Fruit fly (Drosophila melanogaster) whole organism, prepupa: ENCODE measurements around the gene crp.

Experiments used
- Blimp-1 ChIP-seq: fragments of 200-800 bp; sonication (Bioruptor generic); optimal IDR thresholded peaks from 3 replicates; lab custom pipeline; 2017; ENCODE audit warnings: missing biosample characterization, missing genetic modification characterization, mild to moderate bottlenecking, moderate library complexity, missing genetic modification reagents
- CG10631 ChIP-seq: fragments of 200-800 bp; sonication (Bioruptor generic); optimal IDR thresholded peaks from 2 replicates; lab custom pipeline; 2016; ENCODE audit warnings: missing biosample characterization, missing genetic modification characterization
- CG10669 ChIP-seq: fragments of 200-800 bp; sonication (Bioruptor generic); optimal IDR thresholded peaks from 3 replicates; lab custom pipeline; 2018; ENCODE audit warnings: missing biosample characterization, mild to moderate bottlenecking, missing genetic modification characterization, moderate library complexity
- CG11294 ChIP-seq: fragments of 200-800 bp; sonication (Bioruptor generic); IDR thresholded peaks from 2 replicates; pipeline ENCODE4 v1.3.6; 2022; ENCODE audit warnings: missing biosample characterization, missing genetic modification characterization
- CG11762 ChIP-seq: fragments of 200-800 bp; sonication (Bioruptor generic); optimal IDR thresholded peaks from 3 replicates; lab custom pipeline; 2016; ENCODE audit warnings: missing biosample characterization, missing genetic modification characterization; ENCODE audit not compliant: insufficient read depth
- CG11902 ChIP-seq: fragments of 200-800 bp; sonication (Bioruptor generic); optimal IDR thresholded peaks from 3 replicates; lab custom pipeline; 2016; ENCODE audit warnings: missing biosample characterization, missing genetic modification characterization
- CG15336 ChIP-seq: fragments of 200-800 bp; sonication (Bioruptor generic); IDR thresholded peaks from 2 replicates; pipeline ENCODE4 v1.3.6; 2022; ENCODE audit warnings: missing biosample characterization, missing genetic modification characterization
- CG1621 ChIP-seq: fragments of 200-800 bp; sonication (Bioruptor generic); optimal IDR thresholded peaks from 3 replicates; lab custom pipeline; 2018; ENCODE audit warnings: missing biosample characterization, mild to moderate bottlenecking, missing genetic modification characterization
- CG16779 ChIP-seq: fragments of 200-800 bp; sonication (Bioruptor generic); optimal IDR thresholded peaks from 3 replicates; lab custom pipeline; 2017; ENCODE audit warnings: missing biosample characterization, mild to moderate bottlenecking, missing genetic modification characterization
- CG32006 ChIP-seq: fragments of 200-800 bp; sonication (Bioruptor generic); optimal IDR thresholded peaks from 3 replicates; lab custom pipeline; 2017; ENCODE audit warnings: missing biosample characterization, mild to moderate bottlenecking, missing genetic modification characterization
- CG34406 ChIP-seq: fragments of 200-800 bp; sonication (Bioruptor generic); optimal IDR thresholded peaks from 3 replicates; lab custom pipeline; 2016; ENCODE audit warnings: missing biosample characterization, missing genetic modification characterization
- CG3919 ChIP-seq: fragments of 200-800 bp; sonication (Bioruptor generic); optimal IDR thresholded peaks from 3 replicates; lab custom pipeline; 2016; ENCODE audit warnings: missing biosample characterization, missing genetic modification characterization
- CG4318 ChIP-seq: fragments of 200-800 bp; sonication (Bioruptor generic); optimal IDR thresholded peaks from 3 replicates; lab custom pipeline; 2017; ENCODE audit warnings: missing biosample characterization, mild to moderate bottlenecking, missing genetic modification characterization
- CG6163 ChIP-seq: fragments of 200-800 bp; sonication (Bioruptor generic); IDR thresholded peaks from 3 replicates; pipeline ENCODE4 v1.3.6; 2022; ENCODE audit warnings: missing biosample characterization, missing genetic modification characterization
- CG6276 ChIP-seq: fragments of 200-800 bp; sonication (Bioruptor generic); optimal IDR thresholded peaks from 2 replicates; lab custom pipeline; 2017; ENCODE audit warnings: missing biosample characterization, mild to moderate bottlenecking, missing genetic modification characterization
- CG6792 ChIP-seq: fragments of 200-800 bp; sonication (Bioruptor generic); optimal IDR thresholded peaks from 3 replicates; lab custom pipeline; 2016; ENCODE audit warnings: missing biosample characterization, missing genetic modification characterization
- CG6808 ChIP-seq: fragments of 200-800 bp; sonication (Bioruptor generic); optimal IDR thresholded peaks from 3 replicates; lab custom pipeline; 2017; ENCODE audit warnings: missing biosample characterization, missing genetic modification characterization, mild to moderate bottlenecking, moderate library complexity, missing genetic modification reagents
- CG6854 ChIP-seq: fragments of 200-800 bp; sonication (Bioruptor generic); optimal IDR thresholded peaks from 2 replicates; lab custom pipeline; 2017; ENCODE audit warnings: missing biosample characterization, mild to moderate bottlenecking, missing genetic modification characterization
- CG7368 ChIP-seq: fragments of 200-800 bp; sonication (Bioruptor generic); optimal IDR thresholded peaks from 3 replicates; lab custom pipeline; 2016; ENCODE audit warnings: missing biosample characterization, missing genetic modification characterization
- CG8319 ChIP-seq: fragments of 200-800 bp; sonication (Bioruptor generic); optimal IDR thresholded peaks from 3 replicates; lab custom pipeline; 2016; ENCODE audit warnings: missing biosample characterization, missing genetic modification characterization
- CG8632 ChIP-seq: fragments of 200-800 bp; sonication (Bioruptor generic); optimal IDR thresholded peaks from 3 replicates; lab custom pipeline; 2016; ENCODE audit warnings: missing biosample characterization, missing genetic modification characterization
- CG9139 ChIP-seq: fragments of 200-800 bp; sonication (Bioruptor generic); optimal IDR thresholded peaks from 3 replicates; lab custom pipeline; 2017; ENCODE audit warnings: missing biosample characterization, mild to moderate bottlenecking, missing genetic modification characterization
- Eip75B ChIP-seq: fragments of 200-800 bp; sonication (Bioruptor generic); optimal IDR thresholded peaks from 3 replicates; lab custom pipeline; 2016; ENCODE audit warnings: missing biosample characterization, missing genetic modification characterization
- Eip78C ChIP-seq: fragments of 200-800 bp; sonication (Bioruptor generic); peaks from one replicate; lab custom pipeline; 2016; ENCODE audit warnings: missing biosample characterization, missing genetic modification characterization
- Ets96B ChIP-seq: fragments of 200-800 bp; optimal IDR thresholded peaks from 2 replicates; lab custom pipeline; 2019; ENCODE audit warnings: missing biosample characterization, mild to moderate bottlenecking, missing genetic modification characterization, moderate library complexity
- Hr38 ChIP-seq: sonication (Bioruptor generic); optimal IDR thresholded peaks from 2 replicates; lab custom pipeline; 2016; ENCODE audit warnings: missing biosample characterization, missing genetic modification characterization
- Hr4 ChIP-seq: fragments of 200-800 bp; sonication (Bioruptor generic); optimal IDR thresholded peaks from 3 replicates; lab custom pipeline; 2016; ENCODE audit warnings: missing biosample characterization, missing genetic modification characterization
- Lpt ChIP-seq: fragments of 200-800 bp; sonication (Bioruptor generic); optimal IDR thresholded peaks from 3 replicates; lab custom pipeline; 2016; ENCODE audit warnings: missing biosample characterization, missing genetic modification characterization
- Met ChIP-seq: fragments of 200-800 bp; sonication (Bioruptor generic); optimal IDR thresholded peaks from 3 replicates; lab custom pipeline; 2016; ENCODE audit warnings: missing biosample characterization, missing genetic modification characterization
- OdsH ChIP-seq: fragments of 200-800 bp; sonication (Bioruptor generic); optimal IDR thresholded peaks from 3 replicates; lab custom pipeline; 2016; ENCODE audit warnings: missing biosample characterization, missing genetic modification characterization
- Smox ChIP-seq: fragments of 200-800 bp; sonication (Bioruptor generic); optimal IDR thresholded peaks from 3 replicates; lab custom pipeline; 2016; ENCODE audit warnings: missing biosample characterization, missing genetic modification characterization
- Sox102F ChIP-seq: fragments of 200-800 bp; sonication (Bioruptor generic); optimal IDR thresholded peaks from 2 replicates; lab custom pipeline; 2016; ENCODE audit warnings: missing biosample characterization, mild to moderate bottlenecking, missing genetic modification characterization
- Sox14 ChIP-seq: fragments of 200-800 bp; sonication (Bioruptor generic); optimal IDR thresholded peaks from 3 replicates; lab custom pipeline; 2016; ENCODE audit warnings: missing biosample characterization, missing genetic modification characterization
- Sox15 ChIP-seq: fragments of 200-800 bp; sonication (Bioruptor generic); optimal IDR thresholded peaks from 3 replicates; lab custom pipeline; 2016; ENCODE audit warnings: missing biosample characterization, missing genetic modification characterization
- achi ChIP-seq: fragments of 200-800 bp; sonication (Bioruptor generic); optimal IDR thresholded peaks from 3 replicates; lab custom pipeline; 2016; ENCODE audit warnings: missing biosample characterization, missing genetic modification characterization
- acj6 ChIP-seq: fragments of 200-800 bp; sonication (Bioruptor generic); optimal IDR thresholded peaks from 3 replicates; lab custom pipeline; 2016; ENCODE audit warnings: missing biosample characterization, missing genetic modification characterization
- cyc ChIP-seq: fragments of 200-800 bp; sonication (Bioruptor generic); optimal IDR thresholded peaks from 3 replicates; lab custom pipeline; 2016; ENCODE audit warnings: missing biosample characterization, missing genetic modification characterization
- dac ChIP-seq: fragments of 200-800 bp; sonication (Bioruptor generic); optimal IDR thresholded peaks from 2 replicates; lab custom pipeline; 2017; ENCODE audit warnings: missing biosample characterization, mild to moderate bottlenecking, missing genetic modification characterization
- eg ChIP-seq: fragments of 200-800 bp; sonication (Bioruptor generic); IDR thresholded peaks from 3 replicates; pipeline ENCODE4 v1.3.6; 2022; ENCODE audit warnings: missing biosample characterization, missing genetic modification characterization
- esn ChIP-seq: fragments of 200-800 bp; sonication (Bioruptor generic); optimal IDR thresholded peaks from 2 replicates; lab custom pipeline; 2016; ENCODE audit warnings: missing biosample characterization, mild to moderate bottlenecking, missing genetic modification characterization, moderate library complexity
- fd59A ChIP-seq: fragments of 200-800 bp; sonication (Bioruptor generic); optimal IDR thresholded peaks from 2 replicates; lab custom pipeline; 2017; ENCODE audit warnings: missing biosample characterization, mild to moderate bottlenecking, missing genetic modification characterization, missing genetic modification reagents
- fd85E ChIP-seq: fragments of 200-800 bp; sonication (Bioruptor generic); optimal IDR thresholded peaks from 3 replicates; lab custom pipeline; 2016; ENCODE audit warnings: missing biosample characterization, missing genetic modification characterization
- fkh ChIP-seq: fragments of 200-800 bp; sonication (Bioruptor generic); optimal IDR thresholded peaks from 3 replicates; lab custom pipeline; 2017; ENCODE audit warnings: missing biosample characterization, mild to moderate bottlenecking, missing genetic modification characterization, moderate library complexity
- lz ChIP-seq: fragments of 200-800 bp; sonication (Bioruptor generic); optimal IDR thresholded peaks from 3 replicates; lab custom pipeline; 2016; ENCODE audit warnings: missing biosample characterization, missing genetic modification characterization
- net ChIP-seq: fragments of 200-800 bp; sonication (Bioruptor generic); optimal IDR thresholded peaks from 3 replicates; lab custom pipeline; 2016; ENCODE audit warnings: missing biosample characterization, missing genetic modification characterization
- salr ChIP-seq, 2 experiments: fragments of 200-800 bp; sonication (Bioruptor generic); optimal IDR thresholded peaks; 3 replicates each; lab custom pipeline; 2016 to 2018; ENCODE audit warnings: missing biosample characterization in 2 of 2, missing genetic modification characterization in 2 of 2, mild to moderate bottlenecking in 1 of 2
- spab ChIP-seq: fragments of 200-800 bp; sonication (Bioruptor generic); optimal IDR thresholded peaks from 2 replicates; lab custom pipeline; 2017; ENCODE audit warnings: missing biosample characterization, mild to moderate bottlenecking, missing genetic modification characterization, missing genetic modification reagents
- ss ChIP-seq, 2 experiments: fragments of 200-800 bp; sonication (Bioruptor generic); optimal IDR thresholded peaks; 2 replicates in 1 of 2; 3 replicates in 1 of 2; lab custom pipeline; 2017 to 2018; ENCODE audit warnings: mild to moderate bottlenecking in 2 of 2, missing biosample characterization in 2 of 2, missing genetic modification characterization in 2 of 2, moderate library complexity in 1 of 2
- svp ChIP-seq: fragments of 200-800 bp; sonication (Bioruptor generic); peaks from one replicate; lab custom pipeline; 2016; ENCODE audit warnings: missing biosample characterization, missing genetic modification characterization
- topi ChIP-seq: fragments of 200-800 bp; sonication (Bioruptor generic); optimal IDR thresholded peaks from 3 replicates; lab custom pipeline; 2016; ENCODE audit warnings: missing biosample characterization, missing genetic modification characterization
- vri ChIP-seq: fragments of 200-800 bp; sonication (Bioruptor generic); optimal IDR thresholded peaks from 3 replicates; lab custom pipeline; 2016; ENCODE audit warnings: missing biosample characterization, mild to moderate bottlenecking, missing genetic modification characterization

The crp gene

dm6 chr2L:16270667-16271485 is 16.7 kb downstream of the crp start:
- no peak for TF ChIP-seq eg (GFP tag; lab: Robert Waterston, UW)
- no peak for TF ChIP-seq fd85E (GFP tag; lab: Kevin White, UChicago)
- no peak for TF ChIP-seq CG6792 (GFP tag; lab: Kevin White, UChicago)
- TF ChIP-seq CG6276, result peak; percentile 58
- peak; percentile 41 for TF ChIP-seq topi (GFP tag; lab: Kevin White, UChicago)
- peak; percentile 27 for TF ChIP-seq cyc (GFP tag; lab: Kevin White, UChicago)
- TF ChIP-seq OdsH, result peak; percentile 30
- TF ChIP-seq vri (GFP tag; lab: Kevin White, UChicago), result no peak
- TF ChIP-seq CG10631 (GFP tag; lab: Kevin White, UChicago), result peak; percentile 22
- TF ChIP-seq CG8632 (GFP tag; lab: Kevin White, UChicago), result no peak
- TF ChIP-seq CG11762 (GFP tag; lab: Kevin White, UChicago), result no peak
- TF ChIP-seq CG9139 (GFP tag; lab: Kevin White, UChicago), result no peak
- no peak for TF ChIP-seq CG16779 (tag; lab: Kevin White, UChicago)
- TF ChIP-seq lz (GFP tag; lab: Kevin White, UChicago), result peak; percentile 8
- TF ChIP-seq Hr38 (GFP tag; lab: Kevin White, UChicago), result no peak
- no peak for TF ChIP-seq CG34406 (GFP tag; lab: Kevin White, UChicago)
- TF ChIP-seq salr (GFP tag; optimal IDR thresholded peaks at IDR 0.05; lab: Kevin White, UChicago), result no peak
- TF ChIP-seq CG11294 (GFP tag; lab: Robert Waterston, UW), result no peak
- peak; percentile 44 for TF ChIP-seq Hr4 (GFP tag; lab: Kevin White, UChicago)
- no peak for TF ChIP-seq svp (GFP tag; lab: Kevin White, UChicago)
- no peak for TF ChIP-seq dac (GFP tag; lab: Kevin White, UChicago)
- TF ChIP-seq ss (GFP tag; optimal IDR thresholded peaks at IDR 0.05; lab: Kevin White, UChicago), result no peak
- no peak for TF ChIP-seq CG6808 (GFP tag; lab: Kevin White, UChicago)
- TF ChIP-seq Blimp-1 (GFP tag; lab: Kevin White, UChicago), result no peak
- TF ChIP-seq CG4318, result no peak
- TF ChIP-seq CG3919 (GFP tag; lab: Kevin White, UChicago), result peak; percentile 8
- no peak for TF ChIP-seq CG15336 (GFP tag; lab: Robert Waterston, UW)
- no peak for TF ChIP-seq Ets96B (tag; lab: Kevin White, UChicago)
- TF ChIP-seq fd59A (GFP tag; lab: Kevin White, UChicago), result no peak
- no peak for TF ChIP-seq CG6854 (GFP tag; lab: Kevin White, UChicago)
- no peak for TF ChIP-seq net (GFP tag; lab: Kevin White, UChicago)
- no peak for TF ChIP-seq CG7368 (GFP tag; lab: Kevin White, UChicago)
- no peak for TF ChIP-seq CG8319 (GFP tag; lab: Kevin White, UChicago)
- TF ChIP-seq Met (GFP tag; lab: Kevin White, UChicago), result peak; percentile 15
- TF ChIP-seq fkh, result peak; percentile 50
- TF ChIP-seq Sox102F (GFP tag; lab: Kevin White, UChicago), result no peak
- peak; percentile 69 for TF ChIP-seq CG32006 (GFP tag; lab: Kevin White, UChicago)
- peak; percentile 50 for TF ChIP-seq esn (GFP tag; lab: Kevin White, UChicago)
- TF ChIP-seq achi (GFP tag; lab: Kevin White, UChicago), result peak; percentile 34
- TF ChIP-seq acj6 (GFP tag; lab: Kevin White, UChicago), result peak; percentile 30
- no peak for TF ChIP-seq CG1621
- no peak for TF ChIP-seq spab (GFP tag; lab: Kevin White, UChicago)
- TF ChIP-seq Eip78C (GFP tag; lab: Kevin White, UChicago), result peak; percentile 53
- no peak for TF ChIP-seq CG10669
- no peak for TF ChIP-seq CG11902
- TF ChIP-seq Eip75B (GFP tag; lab: Kevin White, UChicago), result no peak
- no peak for TF ChIP-seq Sox15 (GFP tag; lab: Kevin White, UChicago)
- no peak for TF ChIP-seq Lpt
- no peak for TF ChIP-seq Smox (GFP tag; lab: Kevin White, UChicago)
- no peak for TF ChIP-seq Sox14
- no peak for TF ChIP-seq CG6163 (GFP tag; lab: Robert Waterston, UW)
